Worm (Caenorhabditis elegans) whole organism, mixed stage, embryonic: Measurements from ENCODE around the gene R08D7.7.

Source experiments
- M03D4.4 ChIP-seq: sonication (generic microtip); optimal IDR thresholded peaks from 2 replicates; lab custom pipeline; 2017; ENCODE audit warnings: mild to moderate bottlenecking, missing genetic modification characterization, missing compliant biosample characterization
- bed-3 ChIP-seq: fragments of 200-800 bp; sonication (Bioruptor generic); optimal IDR thresholded peaks from 3 replicates; lab custom pipeline; 2018; ENCODE audit warnings: mild to moderate bottlenecking, missing genetic modification characterization, moderate library complexity, missing compliant biosample characterization
- blmp-1 ChIP-seq: fragments of 150-350 bp; optimal IDR thresholded peaks from 2 replicates; lab custom pipeline; 2014; ENCODE audit warnings: missing biosample characterization, missing genetic modification characterization
- ceh-39 ChIP-seq: fragments of 150-350 bp; optimal IDR thresholded peaks from 2 replicates; lab custom pipeline; 2014; ENCODE audit warnings: missing biosample characterization, missing genetic modification characterization
- ceh-43 ChIP-seq: fragments of 200-800 bp; sonication (Bioruptor generic); optimal IDR thresholded peaks from 2 replicates; lab custom pipeline; 2018; ENCODE audit warnings: mild to moderate bottlenecking, missing genetic modification characterization, moderate library complexity, missing compliant biosample characterization
- ces-1 ChIP-seq: fragments of 150-350 bp; optimal IDR thresholded peaks from 2 replicates; lab custom pipeline; 2014; ENCODE audit warnings: missing biosample characterization, missing genetic modification reagents, missing genetic modification characterization
- cnd-1 ChIP-seq: fragments of 200-800 bp; sonication (Bioruptor generic); optimal IDR thresholded peaks from 2 replicates; lab custom pipeline; 2018; ENCODE audit warnings: mild to moderate bottlenecking, missing genetic modification characterization, missing compliant biosample characterization
- drap-1 ChIP-seq: fragments of 200-800 bp; sonication (Bioruptor generic); optimal IDR thresholded peaks from 3 replicates; lab custom pipeline; 2018; ENCODE audit warnings: mild to moderate bottlenecking, missing genetic modification characterization, missing compliant biosample characterization
- elt-1 ChIP-seq: sonication (generic microtip); optimal IDR thresholded peaks from 2 replicates; lab custom pipeline; 2017; ENCODE audit warnings: missing genetic modification characterization, mild to moderate bottlenecking, missing compliant biosample characterization, antibody characterized with exemption, moderate library complexity, borderline replicate concordance; ENCODE audit not compliant: insufficient read depth
- flh-1 ChIP-seq: fragments of 200-800 bp; sonication (Bioruptor generic); optimal IDR thresholded peaks from 2 replicates; lab custom pipeline; 2018; ENCODE audit warnings: mild to moderate bottlenecking, missing genetic modification characterization, moderate library complexity, missing compliant biosample characterization
- ham-2 ChIP-seq: fragments of 200-800 bp; sonication (Bioruptor generic); optimal IDR thresholded peaks from 2 replicates; lab custom pipeline; 2018; ENCODE audit warnings: mild to moderate bottlenecking, missing genetic modification characterization, missing compliant biosample characterization
- hlh-1 ChIP-seq: fragments of 150-350 bp; optimal IDR thresholded peaks from 2 replicates; lab custom pipeline; 2014; ENCODE audit warnings: missing biosample characterization, missing genetic modification reagents, missing genetic modification characterization
- lin-32 ChIP-seq: fragments of 200-800 bp; sonication (Bioruptor generic); optimal IDR thresholded peaks from 2 replicates; lab custom pipeline; 2018; ENCODE audit warnings: mild to moderate bottlenecking, missing genetic modification characterization, missing compliant biosample characterization
- lsy-2 ChIP-seq: fragments of 150-350 bp; optimal IDR thresholded peaks from 2 replicates; lab custom pipeline; 2014; ENCODE audit warnings: missing biosample characterization, missing genetic modification characterization
- mab-5 ChIP-seq: fragments of 150-350 bp; optimal IDR thresholded peaks from 2 replicates; lab custom pipeline; 2014; ENCODE audit warnings: missing biosample characterization, missing genetic modification characterization
- mep-1 ChIP-seq: fragments of 150-350 bp; optimal IDR thresholded peaks from 2 replicates; lab custom pipeline; 2017; ENCODE audit warnings: missing biosample characterization, missing genetic modification reagents, missing genetic modification characterization, inconsistent platforms
- nhr-12 ChIP-seq: fragments of 150-350 bp; optimal IDR thresholded peaks from 2 replicates; lab custom pipeline; 2014; ENCODE audit warnings: missing biosample characterization, missing genetic modification characterization
- nhr-2 ChIP-seq: fragments of 150-350 bp; optimal IDR thresholded peaks from 2 replicates; lab custom pipeline; 2014; ENCODE audit warnings: missing biosample characterization, missing genetic modification characterization
- nhr-28 ChIP-seq: fragments of 150-350 bp; optimal IDR thresholded peaks from 2 replicates; lab custom pipeline; 2014; ENCODE audit warnings: missing biosample characterization, missing genetic modification characterization
- nhr-76 ChIP-seq: sonication (generic microtip); optimal IDR thresholded peaks from 2 replicates; lab custom pipeline; 2017; ENCODE audit warnings: missing biosample characterization, missing genetic modification characterization
- pha-4 ChIP-seq: fragments of 150-350 bp; optimal IDR thresholded peaks from 2 replicates; lab custom pipeline; 2018; ENCODE audit warnings: missing biosample characterization, missing genetic modification reagents, missing genetic modification characterization
- sem-2 ChIP-seq: fragments of 200-800 bp; sonication (Bioruptor generic); optimal IDR thresholded peaks from 2 replicates; lab custom pipeline; 2018; ENCODE audit warnings: mild to moderate bottlenecking, missing genetic modification characterization, missing compliant biosample characterization
- snpc-4 ChIP-seq: fragments of 150-350 bp; optimal IDR thresholded peaks from 2 replicates; lab custom pipeline; 2014; ENCODE audit warnings: missing biosample characterization, missing genetic modification characterization
- sptf-1 ChIP-seq: sonication (generic microtip); optimal IDR thresholded peaks from 2 replicates; lab custom pipeline; 2017; ENCODE audit warnings: mild to moderate bottlenecking, missing genetic modification characterization, moderate library complexity, missing compliant biosample characterization
- tbx-8 ChIP-seq: fragments of 200-800 bp; sonication (Bioruptor generic); optimal IDR thresholded peaks from 2 replicates; lab custom pipeline; 2018; ENCODE audit warnings: mild to moderate bottlenecking, missing genetic modification characterization, moderate library complexity, missing compliant biosample characterization
- unc-39 ChIP-seq: fragments of 150-350 bp; optimal IDR thresholded peaks from 2 replicates; lab custom pipeline; 2014; ENCODE audit warnings: missing biosample characterization, missing genetic modification characterization
- unc-62 ChIP-seq: fragments of 150-350 bp; optimal IDR thresholded peaks from 2 replicates; lab custom pipeline; 2014; ENCODE audit warnings: missing biosample characterization, missing genetic modification reagents, missing genetic modification characterization
- zip-8 ChIP-seq: fragments of 150-350 bp; optimal IDR thresholded peaks from 2 replicates; lab custom pipeline; 2014; ENCODE audit warnings: missing biosample characterization, missing genetic modification characterization
- ztf-11 ChIP-seq: fragments of 150-350 bp; optimal IDR thresholded peaks from 2 replicates; lab custom pipeline; 2014; ENCODE audit warnings: missing biosample characterization, missing genetic modification characterization

The R08D7.7 gene

ce11 chrIII:9035037-9035436 lies 45.2 kb downstream of the R08D7.7 start:
- no peak for TF ChIP-seq zip-8 (tag; lab: Kevin White, UChicago)
- TF ChIP-seq bed-3: no peak
- TF ChIP-seq ceh-43 (GFP tag; lab: Kevin White, UChicago): no peak
- TF ChIP-seq elt-1 (tag; lab: Kevin White, UChicago): no peak
- no peak for TF ChIP-seq M03D4.4
- TF ChIP-seq unc-39 (tag; lab: Kevin White, UChicago): no peak
- no peak for TF ChIP-seq blmp-1
- no peak for TF ChIP-seq mab-5 (tag; lab: Kevin White, UChicago)
- TF ChIP-seq lsy-2 (tag; lab: Kevin White, UChicago): no peak
- TF ChIP-seq snpc-4: no peak
- no peak for TF ChIP-seq lin-32 (GFP tag; lab: Kevin White, UChicago)
- TF ChIP-seq nhr-28: no peak

ce11 chrIII:9037658-9038057 lies 47.8 kb downstream of the R08D7.7 start, which contains the start of gene R107.9:
R107.9 (plus strand) TSS chrIII:9037958.
- no peak for TF ChIP-seq ceh-39 (tag; lab: Kevin White, UChicago)
- TF ChIP-seq hlh-1 (tag; lab: Kevin White, UChicago): no peak
- TF ChIP-seq ham-2 (GFP tag; lab: Kevin White, UChicago): no peak
- no peak for TF ChIP-seq mab-5 (tag; lab: Kevin White, UChicago)
- TF ChIP-seq sptf-1 (tag; lab: Kevin White, UChicago): no peak
- no peak for TF ChIP-seq sem-2
- TF ChIP-seq flh-1 (GFP tag; lab: Kevin White, UChicago): no peak
- TF ChIP-seq unc-62 (GFP tag; lab: Kevin White, UChicago): no peak
- no peak for TF ChIP-seq bed-3
- TF ChIP-seq ztf-11 (tag; lab: Kevin White, UChicago): no peak
- TF ChIP-seq nhr-28: no peak
- TF ChIP-seq nhr-12 (tag; lab: Kevin White, UChicago): no peak
- TF ChIP-seq ces-1 (GFP tag; lab: Kevin White, UChicago): no peak
- no peak for TF ChIP-seq ceh-43 (GFP tag; lab: Kevin White, UChicago)
- TF ChIP-seq pha-4 (tag; lab: Kevin White, UChicago): no peak
- TF ChIP-seq cnd-1: no peak
- TF ChIP-seq nhr-2 (tag; lab: Kevin White, UChicago): no peak
- no peak for TF ChIP-seq M03D4.4
- TF ChIP-seq blmp-1: no peak
- no peak for TF ChIP-seq tbx-8 (GFP tag; lab: Kevin White, UChicago)

- TF ChIP-seq lsy-2 (tag; lab: Kevin White, UChicago) (no peak), nhr-2 (tag; lab: Kevin White, UChicago) (no peak), cnd-1 (no peak), unc-62 (GFP tag; lab: Kevin White, UChicago) (no peak), ces-1 (GFP tag; lab: Kevin White, UChicago) (no peak), mep-1 (no peak), drap-1 (GFP tag; lab: Kevin White, UChicago) (no peak), nhr-76 (tag; lab: Kevin White, UChicago) (no peak), hlh-1 (tag; lab: Kevin White, UChicago) (no peak)
- TF ChIP-seq, all 35 proteins: peak for 0
Observed at ce11 chrIII:9043200-9043599, 53.3 kb downstream of the R08D7.7 start, which contains the start of gene nac-2. nac-2 (minus strand) TSS chrIII:9043300.
